Worm (Caenorhabditis elegans): ENCODE data around the gene T28B11.1.

ce11 chrV:10691313-10691712 lies 40.9 kb downstream of the T28B11.1 start:
- TF ChIP-seq hnd-1 (tag; optimal IDR thresholded peaks at IDR 0.05) (no peak), ama-1 (optimal IDR thresholded peaks at IDR 0.05) (no peak), tra-4 (tag; optimal IDR thresholded peaks at IDR 0.05) (no peak), tbx-37 (GFP tag; conservative IDR thresholded peaks at IDR 0.05) (no peak), flt-1 (GFP tag; IDR thresholded peaks at IDR 0.05) (no peak), scrt-1 (GFP tag; IDR thresholded peaks at IDR 0.05) (no peak), aly-1 (tag; optimal IDR thresholded peaks at IDR 0.05) (no peak), ceh-36 (tag; optimal IDR thresholded peaks at IDR 0.05) (no peak), ets-7 (tag; optimal IDR thresholded peaks at IDR 0.05) (no peak), pes-1 (GFP tag; IDR thresholded peaks at IDR 0.05) (no peak), hmg-4 (GFP tag; optimal IDR thresholded peaks at IDR 0.05) (no peak)
